Worm (Caenorhabditis elegans): ENCODE results near the gene C34D4.3.

DNA sequence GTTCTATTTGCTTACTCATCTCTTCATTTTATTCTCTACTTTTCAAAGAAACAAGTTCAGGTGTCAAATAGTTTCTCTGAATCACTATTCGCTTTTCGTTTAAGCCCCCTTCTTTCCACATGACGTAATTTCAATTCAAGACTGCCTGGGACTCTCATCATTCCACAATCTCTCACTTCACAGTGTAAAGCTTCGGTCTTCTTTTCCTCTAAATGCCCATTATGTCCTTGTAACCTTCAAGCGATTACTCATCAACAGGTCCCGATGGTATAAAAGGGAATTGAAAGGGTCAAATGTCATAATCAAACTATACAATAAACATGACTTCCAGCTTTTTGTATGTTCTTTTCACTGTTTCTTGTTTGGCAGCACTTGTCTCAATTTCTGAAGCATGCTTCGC is 25.5 kb downstream of the C34D4.3 start, which contains the start of gene C42D4.3:
- TF ChIP-seq med-1 (GFP tag; optimal IDR thresholded peaks at IDR 0.05; ENCODE audit: insufficient read depth) (no peak), klf-2 (GFP tag; conservative IDR thresholded peaks at IDR 0.05) (no peak), flt-1 (GFP tag; IDR thresholded peaks at IDR 0.05) (no peak), ztf-23 (GFP tag; IDR thresholded peaks at IDR 0.05) (no peak)
